Worm (Caenorhabditis elegans) whole organism, mixed stage, embryonic: ENCODE data around the gene R13D7.2.

Experiments
- M03D4.4 ChIP-seq: sonication (generic microtip); optimal IDR thresholded peaks from 2 replicates; lab custom pipeline; 2017; ENCODE audit warnings: mild to moderate bottlenecking, missing genetic modification characterization, missing compliant biosample characterization
- bed-3 ChIP-seq: fragments of 200-800 bp; sonication (Bioruptor generic); optimal IDR thresholded peaks from 3 replicates; lab custom pipeline; 2018; ENCODE audit warnings: mild to moderate bottlenecking, missing genetic modification characterization, moderate library complexity, missing compliant biosample characterization
- ceh-39 ChIP-seq: fragments of 150-350 bp; optimal IDR thresholded peaks from 2 replicates; lab custom pipeline; 2014; ENCODE audit warnings: missing biosample characterization, missing genetic modification characterization
- ceh-43 ChIP-seq: fragments of 200-800 bp; sonication (Bioruptor generic); optimal IDR thresholded peaks from 2 replicates; lab custom pipeline; 2018; ENCODE audit warnings: mild to moderate bottlenecking, missing genetic modification characterization, moderate library complexity, missing compliant biosample characterization
- ceh-83 ChIP-seq: fragments of 200-800 bp; sonication (Bioruptor generic); optimal IDR thresholded peaks from 2 replicates; lab custom pipeline; 2018; ENCODE audit warnings: mild to moderate bottlenecking, missing genetic modification characterization, missing compliant biosample characterization
- ces-1 ChIP-seq: fragments of 150-350 bp; optimal IDR thresholded peaks from 2 replicates; lab custom pipeline; 2014; ENCODE audit warnings: missing biosample characterization, missing genetic modification reagents, missing genetic modification characterization
- cnd-1 ChIP-seq: fragments of 200-800 bp; sonication (Bioruptor generic); optimal IDR thresholded peaks from 2 replicates; lab custom pipeline; 2018; ENCODE audit warnings: mild to moderate bottlenecking, missing genetic modification characterization, missing compliant biosample characterization
- drap-1 ChIP-seq: fragments of 200-800 bp; sonication (Bioruptor generic); optimal IDR thresholded peaks from 3 replicates; lab custom pipeline; 2018; ENCODE audit warnings: mild to moderate bottlenecking, missing genetic modification characterization, missing compliant biosample characterization
- elt-1 ChIP-seq: sonication (generic microtip); optimal IDR thresholded peaks from 2 replicates; lab custom pipeline; 2017; ENCODE audit warnings: missing genetic modification characterization, mild to moderate bottlenecking, missing compliant biosample characterization, antibody characterized with exemption, moderate library complexity, borderline replicate concordance; ENCODE audit not compliant: insufficient read depth
- elt-3 ChIP-seq: fragments of 150-350 bp; optimal IDR thresholded peaks from 2 replicates; lab custom pipeline; 2014; ENCODE audit warnings: missing biosample characterization, missing genetic modification characterization
- flh-1 ChIP-seq: fragments of 200-800 bp; sonication (Bioruptor generic); optimal IDR thresholded peaks from 2 replicates; lab custom pipeline; 2018; ENCODE audit warnings: mild to moderate bottlenecking, missing genetic modification characterization, moderate library complexity, missing compliant biosample characterization
- ham-2 ChIP-seq: fragments of 200-800 bp; sonication (Bioruptor generic); optimal IDR thresholded peaks from 2 replicates; lab custom pipeline; 2018; ENCODE audit warnings: mild to moderate bottlenecking, missing genetic modification characterization, missing compliant biosample characterization
- hlh-1 ChIP-seq: fragments of 150-350 bp; optimal IDR thresholded peaks from 2 replicates; lab custom pipeline; 2014; ENCODE audit warnings: missing biosample characterization, missing genetic modification reagents, missing genetic modification characterization
- lin-13 ChIP-seq: fragments of 150-350 bp; optimal IDR thresholded peaks from 2 replicates; lab custom pipeline; 2014; ENCODE audit warnings: missing biosample characterization, missing genetic modification characterization
- lin-32 ChIP-seq: fragments of 200-800 bp; sonication (Bioruptor generic); optimal IDR thresholded peaks from 2 replicates; lab custom pipeline; 2018; ENCODE audit warnings: mild to moderate bottlenecking, missing genetic modification characterization, missing compliant biosample characterization
- lsy-2 ChIP-seq: fragments of 150-350 bp; optimal IDR thresholded peaks from 2 replicates; lab custom pipeline; 2014; ENCODE audit warnings: missing biosample characterization, missing genetic modification characterization
- mab-5 ChIP-seq: fragments of 150-350 bp; optimal IDR thresholded peaks from 2 replicates; lab custom pipeline; 2014; ENCODE audit warnings: missing biosample characterization, missing genetic modification characterization
- mep-1 ChIP-seq: fragments of 150-350 bp; optimal IDR thresholded peaks from 2 replicates; lab custom pipeline; 2017; ENCODE audit warnings: missing biosample characterization, missing genetic modification reagents, missing genetic modification characterization, inconsistent platforms
- mls-2 ChIP-seq: sonication (generic microtip); optimal IDR thresholded peaks from 2 replicates; lab custom pipeline; 2016; ENCODE audit warnings: mild to moderate bottlenecking, missing genetic modification characterization, moderate library complexity, missing compliant biosample characterization
- nhr-12 ChIP-seq: fragments of 150-350 bp; optimal IDR thresholded peaks from 2 replicates; lab custom pipeline; 2014; ENCODE audit warnings: missing biosample characterization, missing genetic modification characterization
- nhr-237 ChIP-seq: fragments of 150-350 bp; optimal IDR thresholded peaks from 2 replicates; lab custom pipeline; 2014; ENCODE audit warnings: missing biosample characterization, missing genetic modification characterization
- nhr-28 ChIP-seq: fragments of 150-350 bp; optimal IDR thresholded peaks from 2 replicates; lab custom pipeline; 2014; ENCODE audit warnings: missing biosample characterization, missing genetic modification characterization
- nhr-76 ChIP-seq: sonication (generic microtip); optimal IDR thresholded peaks from 2 replicates; lab custom pipeline; 2017; ENCODE audit warnings: missing biosample characterization, missing genetic modification characterization
- pha-4 ChIP-seq: fragments of 150-350 bp; optimal IDR thresholded peaks from 2 replicates; lab custom pipeline; 2018; ENCODE audit warnings: missing biosample characterization, missing genetic modification reagents, missing genetic modification characterization
- sem-2 ChIP-seq: fragments of 200-800 bp; sonication (Bioruptor generic); optimal IDR thresholded peaks from 2 replicates; lab custom pipeline; 2018; ENCODE audit warnings: mild to moderate bottlenecking, missing genetic modification characterization, missing compliant biosample characterization
- snpc-4 ChIP-seq: fragments of 150-350 bp; optimal IDR thresholded peaks from 2 replicates; lab custom pipeline; 2014; ENCODE audit warnings: missing biosample characterization, missing genetic modification characterization
- sptf-1 ChIP-seq: sonication (generic microtip); optimal IDR thresholded peaks from 2 replicates; lab custom pipeline; 2017; ENCODE audit warnings: mild to moderate bottlenecking, missing genetic modification characterization, moderate library complexity, missing compliant biosample characterization
- tbx-8 ChIP-seq: fragments of 200-800 bp; sonication (Bioruptor generic); optimal IDR thresholded peaks from 2 replicates; lab custom pipeline; 2018; ENCODE audit warnings: mild to moderate bottlenecking, missing genetic modification characterization, moderate library complexity, missing compliant biosample characterization
- unc-120 ChIP-seq: sonication (generic microtip); optimal IDR thresholded peaks from 2 replicates; lab custom pipeline; 2017; ENCODE audit warnings: missing genetic modification characterization, missing compliant biosample characterization; ENCODE audit not compliant: poor library complexity, severe bottlenecking
- unc-39 ChIP-seq: fragments of 150-350 bp; optimal IDR thresholded peaks from 2 replicates; lab custom pipeline; 2014; ENCODE audit warnings: missing biosample characterization, missing genetic modification characterization
- unc-62 ChIP-seq: fragments of 150-350 bp; optimal IDR thresholded peaks from 2 replicates; lab custom pipeline; 2014; ENCODE audit warnings: missing biosample characterization, missing genetic modification reagents, missing genetic modification characterization
- ztf-11 ChIP-seq: fragments of 150-350 bp; optimal IDR thresholded peaks from 2 replicates; lab custom pipeline; 2014; ENCODE audit warnings: missing biosample characterization, missing genetic modification characterization

R13D7.2 gene

DNA sequence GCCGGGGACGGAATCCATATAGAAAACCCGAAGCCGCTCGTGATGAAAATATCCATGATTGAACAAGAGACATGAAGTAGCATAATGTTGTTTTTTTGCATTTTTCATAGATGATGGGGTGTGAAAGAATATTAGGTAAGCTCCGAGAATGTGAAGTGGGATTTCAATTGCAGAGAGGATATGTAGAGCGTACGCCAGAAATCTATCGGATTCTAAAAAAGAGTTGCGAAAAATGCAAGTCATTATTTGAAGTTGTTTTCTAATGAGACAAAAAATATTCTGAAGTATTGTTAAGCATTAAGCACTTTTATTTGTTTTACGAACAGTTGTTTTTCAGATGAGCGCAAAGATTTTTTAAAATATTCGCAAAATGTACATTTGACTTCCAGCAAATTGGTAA, 14.6 kb downstream of the R13D7.2 start, which contains the start of gene F18E3.10:
Gene F18E3.10 (minus strand): TSS at position 101 of the 400 bp plus-strand sequence.
- no peak for TF ChIP-seq ces-1
- no peak for TF ChIP-seq ceh-83
- no peak for TF ChIP-seq lsy-2 (tag; lab: Kevin White, UChicago)
- no peak for TF ChIP-seq mab-5
- TF ChIP-seq unc-120 (tag; lab: Kevin White, UChicago): no peak
- no peak for TF ChIP-seq ham-2 (GFP tag; lab: Kevin White, UChicago)
- no peak for TF ChIP-seq ztf-11 (tag; lab: Kevin White, UChicago)
- no peak for TF ChIP-seq M03D4.4 (tag; lab: Kevin White, UChicago)
- no peak for TF ChIP-seq nhr-12 (tag; lab: Kevin White, UChicago)
- no peak for TF ChIP-seq sem-2
- TF ChIP-seq lin-13 (tag; lab: Kevin White, UChicago): no peak
- TF ChIP-seq ceh-39 (tag; lab: Kevin White, UChicago): no peak
- no peak for TF ChIP-seq flh-1 (GFP tag; lab: Kevin White, UChicago)
- no peak for TF ChIP-seq elt-3
- TF ChIP-seq bed-3: no peak
- no peak for TF ChIP-seq mep-1 (tag; lab: Kevin White, UChicago)
- no peak for TF ChIP-seq hlh-1 (tag; lab: Kevin White, UChicago)
- TF ChIP-seq pha-4: no peak
- no peak for TF ChIP-seq cnd-1
- no peak for TF ChIP-seq drap-1 (GFP tag; lab: Kevin White, UChicago)

DNA sequence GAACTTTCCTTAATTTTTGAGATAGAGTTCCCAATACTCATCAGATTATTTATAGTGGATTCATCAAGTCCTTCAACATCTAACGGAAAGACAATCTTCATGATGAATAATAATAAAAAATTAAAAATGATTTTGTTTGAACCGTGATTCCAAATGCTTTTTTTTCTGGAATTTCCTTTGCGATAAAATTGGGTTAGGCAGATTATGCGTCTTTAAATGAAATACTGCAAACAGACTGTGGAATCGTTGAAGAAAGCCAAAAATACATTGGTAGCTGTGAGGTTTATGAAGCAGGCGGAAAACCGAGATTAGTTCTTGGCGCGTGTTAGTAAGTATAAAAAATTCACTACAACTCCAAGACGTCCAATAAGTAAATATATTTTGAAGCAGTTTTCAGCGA, 16.9 kb downstream of the R13D7.2 start, which contains the start of gene srw-68:
Gene srw-68 (minus strand): TSS at position 101 of the 400 bp plus-strand sequence.
- TF ChIP-seq nhr-76 (tag; lab: Kevin White, UChicago) (no peak), tbx-8 (GFP tag; lab: Kevin White, UChicago) (no peak), snpc-4 (no peak), unc-39 (no peak), M03D4.4 (tag; lab: Kevin White, UChicago) (no peak), lin-13 (tag; lab: Kevin White, UChicago) (no peak), lsy-2 (tag; lab: Kevin White, UChicago) (no peak)

DNA sequence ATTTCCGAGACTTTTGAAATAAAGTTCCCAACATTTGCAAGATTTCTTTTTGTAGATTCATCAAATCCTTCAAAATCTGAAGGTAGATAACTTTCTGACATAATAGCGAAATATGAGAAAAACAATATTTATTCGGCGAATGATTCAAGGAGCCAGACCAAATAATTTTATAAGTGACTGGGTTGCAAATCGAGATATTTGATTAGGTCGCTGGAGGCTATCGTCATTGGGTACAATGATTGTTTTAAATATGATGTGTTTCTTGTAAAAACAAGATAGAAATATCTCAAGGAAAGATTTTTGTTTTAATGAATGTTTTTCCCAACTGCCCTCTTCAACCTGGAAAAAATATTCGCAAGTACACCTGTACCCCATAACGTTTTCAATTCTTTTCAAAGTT, 19.2 kb downstream of the R13D7.2 start, which contains the start of gene srw-69:
Gene srw-69 (minus strand): TSS at position 101 of the 400 bp plus-strand sequence.
- no peak for TF ChIP-seq nhr-28 (tag; lab: Kevin White, UChicago)
- no peak for TF ChIP-seq ztf-11 (tag; lab: Kevin White, UChicago)
- no peak for TF ChIP-seq mep-1 (tag; lab: Kevin White, UChicago)
- no peak for TF ChIP-seq ceh-43
- no peak for TF ChIP-seq pha-4
- no peak for TF ChIP-seq elt-1 (tag; lab: Kevin White, UChicago)
- TF ChIP-seq snpc-4: no peak
- TF ChIP-seq lsy-2 (tag; lab: Kevin White, UChicago): no peak
- no peak for TF ChIP-seq bed-3
- TF ChIP-seq elt-3: no peak
- TF ChIP-seq mls-2: no peak
- no peak for TF ChIP-seq lin-13 (tag; lab: Kevin White, UChicago)
- TF ChIP-seq nhr-76 (tag; lab: Kevin White, UChicago): no peak
- TF ChIP-seq flh-1 (GFP tag; lab: Kevin White, UChicago): no peak
- TF ChIP-seq, all 35 proteins: peak for 0

DNA sequence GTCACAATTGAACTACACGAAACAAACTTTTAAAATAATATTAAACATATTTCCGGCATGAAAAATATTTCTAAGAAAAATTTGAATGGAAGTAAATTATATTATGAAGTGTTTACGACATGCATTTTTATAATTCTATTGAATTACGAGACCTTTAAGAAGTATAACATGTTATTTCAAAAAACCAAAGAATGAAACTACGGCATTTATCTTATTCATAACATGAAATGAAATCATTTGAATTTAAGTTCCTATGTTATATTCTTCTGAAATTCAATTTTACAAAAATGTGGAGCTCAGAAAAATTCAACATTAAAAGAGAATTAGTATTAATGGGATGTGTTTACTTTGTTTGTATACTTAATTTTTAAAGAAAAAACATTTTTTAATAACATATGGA, 21.3 kb downstream of the R13D7.2 start, which contains the start of gene srw-71:
Gene srw-71 (minus strand): TSS at position 101 of the 400 bp plus-strand sequence.
- TF ChIP-seq ham-2 (GFP tag; lab: Kevin White, UChicago) (no peak), unc-62 (GFP tag; lab: Kevin White, UChicago) (no peak), cnd-1 (no peak), ceh-83 (no peak), elt-3 (no peak), elt-1 (tag; lab: Kevin White, UChicago) (no peak), nhr-237 (tag; lab: Kevin White, UChicago) (no peak), flh-1 (GFP tag; lab: Kevin White, UChicago) (no peak), M03D4.4 (tag; lab: Kevin White, UChicago) (no peak), bed-3 (no peak), unc-39 (no peak)

DNA sequence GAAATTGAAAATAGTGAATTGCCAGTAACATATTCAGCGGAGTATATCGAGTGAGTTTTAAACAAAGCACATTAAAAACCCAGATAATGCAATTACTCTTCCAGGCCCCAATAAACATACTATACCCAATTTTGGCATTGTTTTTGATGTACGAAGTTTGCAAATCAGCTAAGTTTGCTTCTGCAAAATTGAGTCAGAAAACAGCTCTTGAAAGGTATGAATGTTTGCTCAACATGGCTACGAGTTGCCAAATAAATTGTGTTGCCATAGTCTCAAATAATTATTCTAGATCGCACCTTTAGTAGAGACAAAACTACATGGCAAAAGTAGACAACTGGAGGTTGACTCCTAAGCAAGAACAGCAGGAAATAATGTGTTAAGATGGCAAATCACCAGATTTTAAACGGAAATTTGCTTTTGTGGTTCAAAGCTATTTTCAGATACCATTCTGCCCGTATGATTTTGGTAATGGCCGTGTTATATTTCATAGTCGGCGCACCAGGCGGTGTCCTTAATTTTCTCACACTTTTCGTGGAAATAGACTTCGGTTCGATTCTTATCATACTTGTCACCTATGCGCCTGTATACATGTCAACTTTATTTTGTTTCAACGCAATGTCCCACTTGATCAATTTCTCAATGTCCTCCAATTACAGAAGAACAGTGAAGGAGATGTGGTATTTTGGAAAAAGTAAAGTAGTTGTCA, 22.9 kb downstream of the R13D7.2 start:
- no peak for TF ChIP-seq unc-39
- no peak for TF ChIP-seq ham-2 (GFP tag; lab: Kevin White, UChicago)
- no peak for TF ChIP-seq ceh-43
- TF ChIP-seq ces-1: no peak
- no peak for TF ChIP-seq pha-4
- TF ChIP-seq nhr-12 (tag; lab: Kevin White, UChicago): no peak
- no peak for TF ChIP-seq bed-3
- TF ChIP-seq unc-62 (GFP tag; lab: Kevin White, UChicago): no peak
- no peak for TF ChIP-seq lsy-2 (tag; lab: Kevin White, UChicago)
- no peak for TF ChIP-seq hlh-1 (tag; lab: Kevin White, UChicago)
- TF ChIP-seq nhr-237 (tag; lab: Kevin White, UChicago): no peak
- TF ChIP-seq sptf-1 (tag; lab: Kevin White, UChicago): no peak
- no peak for TF ChIP-seq drap-1 (GFP tag; lab: Kevin White, UChicago)
- TF ChIP-seq lin-32 (GFP tag; lab: Kevin White, UChicago): no peak
- no peak for TF ChIP-seq lin-13 (tag; lab: Kevin White, UChicago)
- no peak for TF ChIP-seq mls-2
- no peak for TF ChIP-seq flh-1 (GFP tag; lab: Kevin White, UChicago)
- TF ChIP-seq, all 35 proteins: peak for 0
